Worm (Caenorhabditis elegans) whole organism, late embryonic: ENCODE measurements around the gene usp-50.

Experiments
- C08G9.2 ChIP-seq: sonication (generic microtip); optimal IDR thresholded peaks from 2 replicates; lab custom pipeline; 2016; ENCODE audit warnings: mild to moderate bottlenecking, missing genetic modification characterization, moderate library complexity, missing compliant biosample characterization
- C38D4.7 ChIP-seq: fragments of 200-800 bp; sonication (Bioruptor generic); optimal IDR thresholded peaks from 2 replicates; lab custom pipeline; 2018; ENCODE audit warnings: mild to moderate bottlenecking, missing genetic modification characterization, moderate library complexity, missing compliant biosample characterization
- F13H6.1 ChIP-seq: sonication (generic microtip); optimal IDR thresholded peaks from 2 replicates; lab custom pipeline; 2016; ENCODE audit warnings: missing genetic modification characterization, missing compliant biosample characterization
- K02D7.2 ChIP-seq: sonication (generic microtip); optimal IDR thresholded peaks from 2 replicates; lab custom pipeline; 2017; ENCODE audit warnings: mild to moderate bottlenecking, missing genetic modification characterization, missing compliant biosample characterization
- K09A11.1 ChIP-seq: sonication (generic microtip); optimal IDR thresholded peaks from 2 replicates; lab custom pipeline; 2017; ENCODE audit warnings: antibody characterized with exemption, mild to moderate bottlenecking, missing genetic modification characterization, missing compliant biosample characterization; ENCODE audit not compliant: insufficient read depth
- T23F11.4 ChIP-seq: fragments of 200-800 bp; sonication (Bioruptor generic); optimal IDR thresholded peaks from 2 replicates; lab custom pipeline; 2018; ENCODE audit warnings: mild to moderate bottlenecking, missing genetic modification characterization, missing compliant biosample characterization
- Y22D7AL.16 ChIP-seq: sonication (generic microtip); optimal IDR thresholded peaks from 2 replicates; lab custom pipeline; 2016; ENCODE audit warnings: missing genetic modification characterization, missing compliant biosample characterization
- ceh-14 ChIP-seq: sonication (generic microtip); optimal IDR thresholded peaks from 2 replicates; lab custom pipeline; 2016; ENCODE audit warnings: missing genotype, missing genetic modification characterization, missing compliant biosample characterization
- ceh-18 ChIP-seq: sonication (generic microtip); optimal IDR thresholded peaks from 2 replicates; lab custom pipeline; 2016; ENCODE audit warnings: missing genetic modification characterization, missing compliant biosample characterization
- ceh-19 ChIP-seq: fragments of 200-800 bp; sonication (Bioruptor generic); optimal IDR thresholded peaks from 2 replicates; lab custom pipeline; 2018; ENCODE audit warnings: mild to moderate bottlenecking, missing genetic modification characterization, missing compliant biosample characterization
- ceh-2 ChIP-seq: sonication (generic microtip); optimal IDR thresholded peaks from 2 replicates; lab custom pipeline; 2016; ENCODE audit warnings: missing genotype, missing genetic modification characterization, missing compliant biosample characterization
- ceh-22 ChIP-seq: sonication (generic microtip); optimal IDR thresholded peaks from 2 replicates; lab custom pipeline; 2017; ENCODE audit warnings: missing biosample characterization, missing genetic modification characterization
- ceh-30 ChIP-seq: fragments of 150-350 bp; optimal IDR thresholded peaks from 2 replicates; lab custom pipeline; 2014; ENCODE audit warnings: missing biosample characterization, missing genetic modification characterization
- ceh-31 ChIP-seq: sonication (generic microtip); optimal IDR thresholded peaks from 2 replicates; lab custom pipeline; 2016; ENCODE audit warnings: missing genetic modification characterization, missing compliant biosample characterization
- ceh-34 ChIP-seq: sonication (generic microtip); optimal IDR thresholded peaks from 2 replicates; lab custom pipeline; 2016; ENCODE audit warnings: mild to moderate bottlenecking, missing genetic modification characterization, missing compliant biosample characterization
- ceh-48 ChIP-seq: sonication (generic microtip); optimal IDR thresholded peaks from 2 replicates; lab custom pipeline; 2016; ENCODE audit warnings: missing genetic modification characterization, inconsistent platforms, missing compliant biosample characterization
- ceh-9 ChIP-seq: sonication (generic microtip); optimal IDR thresholded peaks from 2 replicates; lab custom pipeline; 2016; ENCODE audit warnings: mild to moderate bottlenecking, missing genetic modification characterization, inconsistent platforms, missing compliant biosample characterization
- che-1 ChIP-seq: sonication (generic microtip); optimal IDR thresholded peaks from 2 replicates; lab custom pipeline; 2016; ENCODE audit warnings: mild to moderate bottlenecking, missing genetic modification characterization, missing compliant biosample characterization
- dmd-4 ChIP-seq: sonication (generic microtip); optimal IDR thresholded peaks from 2 replicates; lab custom pipeline; 2016; ENCODE audit warnings: borderline replicate concordance, missing genetic modification characterization, missing compliant biosample characterization
- elt-2 ChIP-seq: sonication (generic microtip); optimal IDR thresholded peaks from 2 replicates; lab custom pipeline; 2016; ENCODE audit warnings: missing genetic modification reagents, missing genetic modification characterization, missing compliant biosample characterization
- elt-4 ChIP-seq: sonication (generic microtip); optimal IDR thresholded peaks from 2 replicates; lab custom pipeline; 2016; ENCODE audit warnings: missing genetic modification characterization, missing compliant biosample characterization
- ets-4 ChIP-seq: sonication (generic microtip); optimal IDR thresholded peaks from 2 replicates; lab custom pipeline; 2016; ENCODE audit warnings: missing genetic modification characterization, missing compliant biosample characterization
- eyg-1 ChIP-seq: sonication (generic microtip); optimal IDR thresholded peaks from 2 replicates; lab custom pipeline; 2016; ENCODE audit warnings: missing genotype, missing genetic modification characterization, missing compliant biosample characterization
- fax-1 ChIP-seq: sonication (generic microtip); optimal IDR thresholded peaks from 2 replicates; lab custom pipeline; 2016; ENCODE audit warnings: missing genotype, missing genetic modification characterization, missing compliant biosample characterization
- fkh-10 ChIP-seq: fragments of 150-350 bp; optimal IDR thresholded peaks from 2 replicates; lab custom pipeline; 2014; ENCODE audit warnings: missing biosample characterization, missing genetic modification reagents, missing genetic modification characterization
- fkh-6 ChIP-seq: sonication (generic microtip); optimal IDR thresholded peaks from 2 replicates; lab custom pipeline; 2016; ENCODE audit warnings: missing genetic modification characterization, missing compliant biosample characterization
- gmeb-2 ChIP-seq: sonication (generic microtip); optimal IDR thresholded peaks from 2 replicates; lab custom pipeline; 2016; ENCODE audit warnings: missing genetic modification characterization, inconsistent platforms, missing compliant biosample characterization
- hlh-30 ChIP-seq: sonication (generic microtip); optimal IDR thresholded peaks from 2 replicates; lab custom pipeline; 2017; ENCODE audit warnings: antibody characterized with exemption, missing genetic modification characterization, missing compliant biosample characterization; ENCODE audit not compliant: insufficient read depth
- hlh-6 ChIP-seq: sonication (generic microtip); optimal IDR thresholded peaks from 2 replicates; lab custom pipeline; 2016; ENCODE audit warnings: missing genotype, missing genetic modification characterization, missing compliant biosample characterization
- hlh-8 ChIP-seq: sonication (generic microtip); optimal IDR thresholded peaks from 2 replicates; lab custom pipeline; 2016; ENCODE audit warnings: missing genotype, missing genetic modification characterization, missing compliant biosample characterization
- lim-6 ChIP-seq: sonication (generic microtip); optimal IDR thresholded peaks from 2 replicates; lab custom pipeline; 2016; ENCODE audit warnings: missing genetic modification characterization, missing compliant biosample characterization
- lin-11 ChIP-seq: fragments of 200-800 bp; sonication (Bioruptor generic); optimal IDR thresholded peaks from 2 replicates; lab custom pipeline; 2018; ENCODE audit warnings: mild to moderate bottlenecking, missing genetic modification characterization, missing compliant biosample characterization
- madf-2 ChIP-seq: sonication (generic microtip); optimal IDR thresholded peaks from 2 replicates; lab custom pipeline; 2017; ENCODE audit warnings: missing genetic modification characterization, missing compliant biosample characterization
- mec-3 ChIP-seq: sonication (generic microtip); optimal IDR thresholded peaks from 2 replicates; lab custom pipeline; 2016; ENCODE audit warnings: borderline replicate concordance, missing genetic modification characterization, missing compliant biosample characterization
- nfya-1 ChIP-seq: sonication (generic microtip); optimal IDR thresholded peaks from 2 replicates; lab custom pipeline; 2017; ENCODE audit warnings: missing genetic modification characterization, mild to moderate bottlenecking, missing compliant biosample characterization, antibody characterized with exemption, moderate library complexity
- npax-4 ChIP-seq: sonication (generic microtip); optimal IDR thresholded peaks from 2 replicates; lab custom pipeline; 2016; ENCODE audit warnings: missing genetic modification characterization, missing compliant biosample characterization
- pag-3 ChIP-seq: sonication (generic microtip); optimal IDR thresholded peaks from 2 replicates; lab custom pipeline; 2016; ENCODE audit warnings: missing compliant biosample characterization, missing genetic modification characterization, borderline replicate concordance
- pat-9 ChIP-seq: fragments of 200-800 bp; sonication (Bioruptor generic); optimal IDR thresholded peaks from 2 replicates; lab custom pipeline; 2018; ENCODE audit warnings: mild to moderate bottlenecking, missing genetic modification characterization, moderate library complexity, missing compliant biosample characterization
- pha-4 ChIP-seq: fragments of 150-350 bp; optimal IDR thresholded peaks from 2 replicates; lab custom pipeline; 2018; ENCODE audit warnings: missing biosample characterization, missing genetic modification reagents, missing genetic modification characterization
- pqm-1 ChIP-seq: sonication (generic microtip); optimal IDR thresholded peaks from 2 replicates; lab custom pipeline; 2016; ENCODE audit warnings: missing genetic modification characterization, missing compliant biosample characterization
- ref-2 ChIP-seq: sonication (generic microtip); optimal IDR thresholded peaks from 2 replicates; lab custom pipeline; 2016; ENCODE audit warnings: missing genetic modification characterization, missing compliant biosample characterization
- rnt-1 ChIP-seq: sonication (generic microtip); optimal IDR thresholded peaks from 2 replicates; lab custom pipeline; 2016; ENCODE audit warnings: missing genetic modification characterization, missing compliant biosample characterization
- sdc-2 ChIP-seq: sonication (generic microtip); optimal IDR thresholded peaks from 2 replicates; lab custom pipeline; 2016; ENCODE audit warnings: missing genotype, missing genetic modification characterization, missing compliant biosample characterization
- sox-2 ChIP-seq: fragments of 200-800 bp; sonication (Bioruptor generic); IDR thresholded peaks from 2 replicates; pipeline ENCODE4 v1.3.6; 2022; ENCODE audit warnings: missing genetic modification reagents, missing genetic modification characterization, missing compliant biosample characterization
- syd-9 ChIP-seq: sonication (generic microtip); optimal IDR thresholded peaks from 2 replicates; lab custom pipeline; 2016; ENCODE audit warnings: mild to moderate bottlenecking, missing genetic modification characterization, moderate library complexity, missing compliant biosample characterization
- tbx-2 ChIP-seq: sonication (generic microtip); optimal IDR thresholded peaks from 2 replicates; lab custom pipeline; 2016; ENCODE audit warnings: missing genetic modification characterization, missing compliant biosample characterization
- tbx-7 ChIP-seq: sonication (generic microtip); optimal IDR thresholded peaks from 2 replicates; lab custom pipeline; 2016; ENCODE audit warnings: missing genotype, missing genetic modification characterization, missing compliant biosample characterization
- unc-42 ChIP-seq: sonication (generic microtip); optimal IDR thresholded peaks from 2 replicates; lab custom pipeline; 2016; ENCODE audit warnings: missing genotype, missing genetic modification characterization, missing compliant biosample characterization
- unc-55 ChIP-seq: sonication (generic microtip); optimal IDR thresholded peaks from 2 replicates; lab custom pipeline; 2017; ENCODE audit warnings: missing biosample characterization, missing genetic modification reagents, missing genetic modification characterization
- zip-5 ChIP-seq: sonication (generic microtip); optimal IDR thresholded peaks from 2 replicates; lab custom pipeline; 2016; ENCODE audit warnings: missing genetic modification characterization, missing compliant biosample characterization
- ztf-16 ChIP-seq: sonication (generic microtip); optimal IDR thresholded peaks from 2 replicates; lab custom pipeline; 2017; ENCODE audit warnings: missing genetic modification characterization, missing compliant biosample characterization

The usp-50 gene

DNA sequence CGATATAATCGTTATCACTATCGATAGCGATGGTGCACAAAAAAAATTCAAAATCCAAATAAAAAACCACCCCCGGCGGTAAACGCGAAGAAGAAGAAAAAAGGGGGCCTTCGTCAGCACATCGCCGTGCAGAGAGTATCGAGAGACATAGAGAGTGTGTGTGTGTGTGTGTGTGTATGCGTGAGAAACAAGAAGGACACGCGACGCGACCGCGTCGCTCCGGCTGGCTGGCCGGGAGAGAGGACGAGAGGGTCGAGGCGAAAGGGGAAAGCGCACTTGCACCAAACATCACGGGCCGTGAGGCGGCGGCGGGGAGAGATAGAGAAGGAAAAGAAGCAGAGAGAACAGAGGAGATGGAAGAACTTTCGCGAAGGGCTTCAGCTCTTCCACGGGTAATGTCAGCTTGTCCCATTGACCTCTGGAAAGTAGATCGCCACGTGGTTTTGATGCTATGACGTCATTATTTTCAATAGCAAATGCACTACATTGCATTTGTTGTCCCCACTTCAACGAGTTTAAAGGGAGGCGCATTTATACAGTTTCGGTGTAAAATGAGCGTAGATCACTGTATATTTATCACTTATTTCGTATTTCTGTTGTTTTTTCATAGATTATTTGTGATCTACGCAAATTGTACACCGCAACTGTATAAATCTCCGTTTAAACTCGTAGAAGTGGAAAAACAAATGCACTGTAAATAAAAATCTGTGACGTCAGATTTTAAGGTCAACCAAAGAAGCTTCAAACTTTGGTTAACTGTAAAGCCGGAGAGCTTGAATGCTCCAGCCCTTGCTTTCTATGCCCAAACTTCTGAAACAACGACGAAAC, 26.7 kb downstream of the usp-50 start, which contains the start of gene Y59A8B.24:
Y59A8B.24 (plus strand) TSS at position 778 of the 828 bp plus-strand sequence.
- TF ChIP-seq ceh-19 (GFP tag; lab: Kevin White, UChicago) (peak; percentile 55), ceh-30 (no peak), hlh-6 (tag; lab: Kevin White, UChicago) (peak; percentile 55), unc-55 (peak; percentile 80), hlh-8 (tag; lab: Kevin White, UChicago) (peak; percentile 90), sox-2 (peak; percentile 26; the same call in 1 of the 2 replicates), hlh-30 (tag; lab: Kevin White, UChicago) (peak; percentile 96), K02D7.2 (tag; lab: Kevin White, UChicago) (no peak), ets-4 (tag; lab: Kevin White, UChicago) (peak; percentile 90), eyg-1 (peak; percentile 64), npax-4 (tag; lab: Kevin White, UChicago) (no peak), nfya-1 (peak; percentile 96), ztf-16 (tag; lab: Kevin White, UChicago) (peak; percentile 21), pat-9 (tag; lab: Kevin White, UChicago) (peak; percentile 19), elt-4 (no peak), K09A11.1 (peak; percentile 64), sdc-2 (peak; percentile 71), pqm-1 (peak; percentile 88), fkh-6 (tag; lab: Kevin White, UChicago) (peak; percentile 53), ceh-18 (tag; lab: Kevin White, UChicago) (peak; percentile 96), unc-42 (tag; lab: Kevin White, UChicago) (peak; percentile 75), C08G9.2 (tag; lab: Kevin White, UChicago) (peak; percentile 94), syd-9 (tag; lab: Kevin White, UChicago) (peak; percentile 62), rnt-1 (peak; percentile 91), ceh-2 (tag; lab: Kevin White, UChicago) (peak; percentile 91), ceh-9 (tag; lab: Kevin White, UChicago) (no peak), tbx-2 (tag; lab: Kevin White, UChicago) (peak; percentile 92), madf-2 (tag; lab: Kevin White, UChicago) (peak; percentile 18), ceh-14 (tag; lab: Kevin White, UChicago) (peak; percentile 77), dmd-4 (tag; lab: Kevin White, UChicago) (peak; percentile 46), pag-3 (tag; lab: Kevin White, UChicago) (peak; percentile 74), ceh-48 (tag; lab: Kevin White, UChicago) (peak; percentile 21), tbx-7 (tag; lab: Kevin White, UChicago) (peak; percentile 73), mec-3 (tag; lab: Kevin White, UChicago) (peak; percentile 82), pha-4 (no peak), zip-5 (tag; lab: Kevin White, UChicago) (peak; percentile 49), Y22D7AL.16 (tag; lab: Kevin White, UChicago) (no peak), ceh-22 (tag; lab: Kevin White, UChicago) (peak; percentile 14), ceh-34 (tag; lab: Kevin White, UChicago) (peak; percentile 92), lim-6 (peak; percentile 69), F13H6.1 (peak; percentile 78), che-1 (tag; lab: Kevin White, UChicago) (no peak), T23F11.4 (no peak), fkh-10 (GFP tag; lab: Kevin White, UChicago) (no peak), elt-2 (tag; lab: Kevin White, UChicago) (peak; percentile 48), fax-1 (tag; lab: Kevin White, UChicago) (peak; percentile 65), C38D4.7 (GFP tag; lab: Kevin White, UChicago) (peak; percentile 9), lin-11 (tag; lab: Kevin White, UChicago) (no peak), gmeb-2 (no peak), ceh-31 (tag; lab: Kevin White, UChicago) (peak; percentile 97), ref-2 (tag; lab: Kevin White, UChicago) (peak; percentile 95)
